Worm (Caenorhabditis elegans): ENCODE measurements around the gene spe-10.

The spe-10 gene

DNA sequence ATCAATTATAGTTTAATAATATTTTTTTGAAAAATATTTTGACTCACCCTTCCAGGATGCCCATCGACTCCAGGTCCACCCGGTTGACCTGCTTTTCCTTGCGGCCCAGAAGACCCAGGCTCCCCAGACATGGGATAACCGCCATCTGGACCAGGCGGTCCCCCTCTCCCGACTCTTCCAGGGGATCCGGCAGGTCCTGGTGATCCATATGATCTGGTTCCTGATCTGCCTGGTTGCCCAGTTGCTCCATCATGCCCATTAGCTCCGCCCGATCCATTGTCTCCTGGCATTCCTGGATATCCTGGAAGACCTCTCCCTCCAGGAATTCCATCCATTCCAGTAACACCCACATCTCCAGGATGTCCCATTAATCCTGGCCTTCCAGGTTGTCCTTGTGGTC lies 9.7 kb downstream of the spe-10 start:
- TF ChIP-seq F52B5.7 (tag; optimal IDR thresholded peaks at IDR 0.05) (no peak), efl-1 (GFP tag; optimal IDR thresholded peaks at IDR 0.05) (no peak), lin-35 (GFP tag; optimal IDR thresholded peaks at IDR 0.05) (no peak), cebp-1 (GFP tag; IDR thresholded peaks at IDR 0.05) (no peak), cebp-1 (tag; optimal IDR thresholded peaks at IDR 0.05) (no peak), rcor-1 (GFP tag; IDR thresholded peaks at IDR 0.05) (no peak), zfh-2 (GFP tag; conservative IDR thresholded peaks at IDR 0.05) (no peak), T07F8.4 (tag; optimal IDR thresholded peaks at IDR 0.05) (no peak), repo-1 (tag; optimal IDR thresholded peaks at IDR 0.05) (no peak), madf-10 (tag; optimal IDR thresholded peaks at IDR 0.05) (no peak), Y67H2A.10 (GFP tag; conservative IDR thresholded peaks at IDR 0.05) (no peak), ama-1 (optimal IDR thresholded peaks at IDR 0.05) (no peak), ama-1 (GFP tag; optimal IDR thresholded peaks at IDR 0.05) (no peak), F39B2.1 (GFP tag; IDR thresholded peaks at IDR 0.05) (no peak), F33H1.4 (GFP tag; IDR thresholded peaks at IDR 0.05) (no peak), xnd-1 (tag; optimal IDR thresholded peaks at IDR 0.05) (no peak), attf-6 (GFP tag; IDR thresholded peaks at IDR 0.05) (no peak)

DNA sequence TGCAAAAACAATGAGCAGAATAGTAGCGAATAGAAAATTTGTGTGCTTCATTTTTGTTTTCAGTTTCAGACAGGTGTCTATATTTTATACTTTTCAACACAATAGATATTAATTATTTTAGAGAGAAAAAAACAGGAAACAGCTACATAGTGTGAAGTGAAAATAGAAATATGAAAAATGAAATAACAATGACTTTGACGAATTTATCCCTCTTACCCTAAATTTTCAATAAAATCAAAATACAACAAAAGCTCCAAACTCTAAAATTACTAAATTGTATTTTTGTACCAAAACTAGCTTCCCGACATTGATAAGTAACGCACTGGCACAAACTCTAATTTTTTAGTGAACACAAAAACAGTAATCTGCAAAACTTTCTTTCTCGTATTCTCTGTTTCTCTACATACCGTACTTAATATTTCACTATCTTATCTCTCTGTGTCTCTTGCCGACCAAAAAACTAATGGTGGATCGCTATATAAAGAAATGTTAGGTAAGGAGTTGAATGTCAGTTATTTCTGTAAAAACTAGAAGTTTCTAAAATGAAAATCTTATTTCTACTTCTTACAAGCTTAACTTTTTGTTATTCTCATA lies 11.2 kb downstream of the spe-10 start, which contains the start of the genes col-151 and ugt-1:
Gene col-151 (minus strand): TSS at position 51 of the 594 bp plus-strand sequence.
Gene ugt-1 (plus strand): TSS at position 491 of the 594 bp plus-strand sequence.
- TF ChIP-seq hmg-1.2 (GFP tag; IDR thresholded peaks at IDR 0.05) (peak; percentile 82), B0336.3 (GFP tag; IDR thresholded peaks at IDR 0.05) (no peak), nhr-80 (tag; optimal IDR thresholded peaks at IDR 0.05) (peak; percentile 48)

- TF ChIP-seq snpc-1.3 (tag; optimal IDR thresholded peaks at IDR 0.05; ENCODE audit: insufficient read depth): no peak
- no peak for TF ChIP-seq ama-1 (optimal IDR thresholded peaks at IDR 0.05)
- no peak for TF ChIP-seq ama-1 (GFP tag; optimal IDR thresholded peaks at IDR 0.05)
- TF ChIP-seq nhr-80 (tag; optimal IDR thresholded peaks at IDR 0.05): peak; percentile 42
- no peak for TF ChIP-seq nfya-2 (GFP tag; IDR thresholded peaks at IDR 0.05)
- no peak for TF ChIP-seq egl-18 (GFP tag; IDR thresholded peaks at IDR 0.05)
- TF ChIP-seq ztf-3 (GFP tag; optimal IDR thresholded peaks at IDR 0.05): no peak
- TF ChIP-seq fkh-3 (tag; optimal IDR thresholded peaks at IDR 0.05): no peak
- TF ChIP-seq lin-40 (tag; optimal IDR thresholded peaks at IDR 0.05): no peak
- TF ChIP-seq F33H1.4 (GFP tag; IDR thresholded peaks at IDR 0.05): no peak
Measured at ce11 chrV:10398431-10398830, 14.4 kb downstream of the spe-10 start, which contains the start of gene ugt-2. ugt-2 (plus strand) TSS chrV:10398801.

- TF ChIP-seq sdz-38 (tag; optimal IDR thresholded peaks at IDR 0.05) (no peak), ets-4 (GFP tag; optimal IDR thresholded peaks at IDR 0.05) (peak; percentile 32), cebp-1 (GFP tag; IDR thresholded peaks at IDR 0.05) (peak; percentile 84), cebp-1 (tag; optimal IDR thresholded peaks at IDR 0.05) (peak; percentile 86), attf-5 (GFP tag; optimal IDR thresholded peaks at IDR 0.05) (no peak), Y79H2A.3 (GFP tag; conservative IDR thresholded peaks at IDR 0.05) (no peak), ztf-22 (GFP tag; optimal IDR thresholded peaks at IDR 0.05) (no peak), bed-2 (GFP tag; IDR thresholded peaks at IDR 0.05) (no peak), chd-7 (tag; optimal IDR thresholded peaks at IDR 0.05) (no peak), him-1 (tag; optimal IDR thresholded peaks at IDR 0.05) (no peak), aptf-3 (GFP tag; IDR thresholded peaks at IDR 0.05) (no peak), tlf-1 (GFP tag; optimal IDR thresholded peaks at IDR 0.05) (no peak), nhr-80 (tag; optimal IDR thresholded peaks at IDR 0.05) (peak; percentile 93), dpl-1 (GFP tag; optimal IDR thresholded peaks at IDR 0.05) (no peak), hrde-1 (tag; optimal IDR thresholded peaks at IDR 0.05; ENCODE audit: borderline replicate concordance) (no peak), fkh-3 (tag; optimal IDR thresholded peaks at IDR 0.05) (no peak), F55B11.4 (tag; optimal IDR thresholded peaks at IDR 0.05; ENCODE audit: borderline replicate concordance, insufficient read depth) (no peak), snpc-1.1 (tag; optimal IDR thresholded peaks at IDR 0.05; ENCODE audit: insufficient read depth) (no peak)
Measured at ce11 chrV:10399290-10399689, 15.2 kb downstream of the spe-10 start.
